Fruit fly (Drosophila melanogaster) whole organism, adult: ENCODE data around the gene Xport-B.

Source experiments
- CG11617 ChIP-seq: fragments of 200-800 bp; sonication (Bioruptor generic); optimal IDR thresholded peaks from 2 replicates; lab custom pipeline; 2017; ENCODE audit warnings: mild to moderate bottlenecking, missing biosample characterization, missing genetic modification reagents, missing genetic modification characterization
- CG12768 ChIP-seq: fragments of 200-800 bp; sonication (Bioruptor generic); optimal IDR thresholded peaks from 2 replicates; lab custom pipeline; 2017; ENCODE audit warnings: missing biosample characterization, missing genetic modification characterization, mild to moderate bottlenecking, moderate library complexity, missing genetic modification reagents
- CG14711 ChIP-seq: fragments of 200-800 bp; sonication (Bioruptor generic); optimal IDR thresholded peaks from 2 replicates; lab custom pipeline; 2018; ENCODE audit warnings: missing biosample characterization, mild to moderate bottlenecking, missing genetic modification characterization, moderate library complexity
- CG1620 ChIP-seq: fragments of 200-800 bp; sonication (Bioruptor generic); optimal IDR thresholded peaks from 2 replicates; lab custom pipeline; 2016; ENCODE audit warnings: missing biosample characterization, missing genetic modification characterization
- CG33017 ChIP-seq: fragments of 200-800 bp; sonication (Bioruptor generic); optimal IDR thresholded peaks from 2 replicates; lab custom pipeline; 2018; ENCODE audit warnings: missing biosample characterization, mild to moderate bottlenecking, missing genetic modification characterization, moderate library complexity
- CG5204 ChIP-seq: fragments of 200-800 bp; sonication (Bioruptor generic); optimal IDR thresholded peaks from 2 replicates; lab custom pipeline; 2016; ENCODE audit warnings: missing biosample characterization, missing genetic modification characterization
- CG7045 ChIP-seq: fragments of 200-800 bp; sonication (Bioruptor generic); optimal IDR thresholded peaks from 2 replicates; lab custom pipeline; 2017; ENCODE audit warnings: missing biosample characterization, mild to moderate bottlenecking, missing genetic modification characterization
- CG7101 ChIP-seq: fragments of 200-800 bp; sonication (Bioruptor generic); optimal IDR thresholded peaks from 2 replicates; lab custom pipeline; 2018; ENCODE audit warnings: missing biosample characterization, mild to moderate bottlenecking, missing genetic modification characterization, moderate library complexity
- Clk ChIP-seq: fragments of 200-800 bp; sonication (Bioruptor generic); optimal IDR thresholded peaks from 2 replicates; lab custom pipeline; 2017; ENCODE audit warnings: missing biosample characterization, missing genetic modification characterization
- Crg-1 ChIP-seq: fragments of 200-800 bp; sonication (Bioruptor generic); optimal IDR thresholded peaks from 2 replicates; lab custom pipeline; 2016; ENCODE audit warnings: missing biosample characterization, missing genetic modification characterization
- Hr96 ChIP-seq: fragments of 200-800 bp; sonication (Bioruptor generic); optimal IDR thresholded peaks from 2 replicates; lab custom pipeline; 2016; ENCODE audit warnings: missing biosample characterization, missing genetic modification characterization
- Mnt ChIP-seq: fragments of 200-800 bp; sonication (Bioruptor generic); optimal IDR thresholded peaks from 2 replicates; lab custom pipeline; 2016; ENCODE audit warnings: missing biosample characterization, mild to moderate bottlenecking, missing genetic modification characterization
- bab1 ChIP-seq: fragments of 200-800 bp; sonication (Bioruptor generic); optimal IDR thresholded peaks from 3 replicates; lab custom pipeline; 2019; ENCODE audit warnings: missing biosample characterization, mild to moderate bottlenecking, missing genetic modification characterization, moderate library complexity
- cic ChIP-seq: fragments of 200-800 bp; sonication (Bioruptor generic); optimal IDR thresholded peaks from 2 replicates; lab custom pipeline; 2017; ENCODE audit warnings: missing biosample characterization, mild to moderate bottlenecking, missing genetic modification characterization, moderate library complexity
- cnc ChIP-seq, 2 experiments: fragments of >200 bp; optimal IDR thresholded peaks; 2 replicates each; lab custom pipeline; 2017
- kay ChIP-seq: fragments of 200-800 bp; sonication (Bioruptor generic); peaks from one replicate; lab custom pipeline; 2016; ENCODE audit warnings: missing biosample characterization, missing genetic modification characterization, borderline replicate concordance
- ovo ChIP-seq: fragments of 200-800 bp; sonication (Bioruptor generic); optimal IDR thresholded peaks from 2 replicates; lab custom pipeline; 2016; ENCODE audit warnings: missing biosample characterization, missing genetic modification characterization
- pad ChIP-seq: fragments of 200-800 bp; sonication (Bioruptor generic); optimal IDR thresholded peaks from 3 replicates; lab custom pipeline; 2017; ENCODE audit warnings: missing biosample characterization, missing genetic modification characterization, mild to moderate bottlenecking, moderate library complexity, missing genetic modification reagents
- tj ChIP-seq: fragments of 200-800 bp; sonication (Bioruptor generic); optimal IDR thresholded peaks from 3 replicates; lab custom pipeline; 2017; ENCODE audit warnings: missing biosample characterization, mild to moderate bottlenecking, missing genetic modification characterization, moderate library complexity
- toe ChIP-seq: fragments of 200-800 bp; sonication (Bioruptor generic); optimal IDR thresholded peaks from 2 replicates; lab custom pipeline; 2016; ENCODE audit warnings: missing biosample characterization, missing genetic modification characterization

The Xport-B gene

dm6 chr3R:19880431-19880939 is 34.7 kb downstream of the Xport-B start:
- TF ChIP-seq ovo (GFP tag; lab: Kevin White, UChicago): no peak
- peak; percentile 61 for TF ChIP-seq Mnt (GFP tag; lab: Kevin White, UChicago)
- TF ChIP-seq pad (GFP tag; lab: Kevin White, UChicago): peak; percentile 52
- peak; percentile 59 for TF ChIP-seq CG33017
- TF ChIP-seq kay: no peak
- no peak for TF ChIP-seq CG5204 (GFP tag; lab: Kevin White, UChicago)
- peak; percentile 26 for TF ChIP-seq Crg-1 (GFP tag; lab: Kevin White, UChicago)
- TF ChIP-seq Clk (GFP tag; lab: Kevin White, UChicago): no peak
- TF ChIP-seq CG11617 (GFP tag; lab: Kevin White, UChicago): peak; percentile 62
- peak; percentile 11 for TF ChIP-seq tj
- TF ChIP-seq CG7101 (tag; lab: Kevin White, UChicago): peak; percentile 66
- TF ChIP-seq cic (GFP tag; lab: Kevin White, UChicago): no peak
- no peak for TF ChIP-seq cnc (optimal IDR thresholded peaks at IDR 0.05; lab: Kevin White, UChicago)
- TF ChIP-seq CG1620 (GFP tag; lab: Kevin White, UChicago): peak; percentile 18
- TF ChIP-seq CG7045 (GFP tag; lab: Kevin White, UChicago): no peak
- peak; percentile 74 for TF ChIP-seq bab1 (GFP tag; lab: Kevin White, UChicago)
- no peak for TF ChIP-seq toe
- peak; percentile 37 for TF ChIP-seq Hr96 (GFP tag; lab: Kevin White, UChicago)
- TF ChIP-seq CG12768 (GFP tag; lab: Kevin White, UChicago): peak; percentile 52
- TF ChIP-seq CG14711 (tag; lab: Kevin White, UChicago): peak; percentile 35

- TF ChIP-seq bab1 (GFP tag; lab: Kevin White, UChicago): peak; percentile 39
- TF ChIP-seq CG1620 (GFP tag; lab: Kevin White, UChicago): no peak
- no peak for TF ChIP-seq Crg-1 (GFP tag; lab: Kevin White, UChicago)
These were observed 35.7 kb downstream of the Xport-B start, which contains the start of gene Ask1 for dm6 chr3R:19879470-19880052. TSS of gene Ask1 (plus strand) at chr3R:19879719.

DNA sequence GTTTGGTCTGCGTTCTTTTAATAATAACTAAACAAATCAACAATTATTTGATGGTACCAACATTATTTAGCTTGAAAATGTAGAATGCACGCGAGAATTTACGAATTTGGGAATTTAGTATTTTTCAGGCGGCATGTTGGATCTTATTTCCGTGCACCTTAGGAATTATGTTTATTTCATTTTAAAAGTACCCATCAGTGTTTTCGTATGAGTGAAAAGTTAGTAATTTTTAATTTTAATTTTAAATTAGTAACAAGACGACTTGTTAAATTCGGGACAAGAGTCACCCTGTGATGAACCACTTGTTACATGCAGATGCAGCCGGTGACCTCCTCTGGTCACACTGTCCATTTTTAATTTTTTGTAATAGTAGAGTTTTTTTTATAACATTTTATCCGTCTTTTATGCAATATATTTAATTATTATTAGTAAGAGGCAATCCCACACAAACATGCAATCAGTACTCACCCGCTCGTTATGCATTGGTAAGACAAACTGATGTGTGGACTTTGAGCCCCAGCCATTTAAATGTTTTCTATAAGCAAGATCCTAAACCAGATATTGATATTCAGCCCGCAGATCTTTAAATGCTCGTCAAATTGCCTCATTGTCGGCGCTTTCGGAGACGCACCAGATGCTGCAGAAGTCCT is 37.7 kb downstream of the Xport-B start, which contains the start of the genes CG17186 and Arc42:
CG17186 (minus strand) TSS at position 88 of the 650 bp plus-strand sequence.
Arc42 (plus strand) TSS at position 311 of the 650 bp plus-strand sequence.
- TF ChIP-seq CG7045 (GFP tag; lab: Kevin White, UChicago) (no peak), CG1620 (GFP tag; lab: Kevin White, UChicago) (peak; percentile 29), kay (no peak), tj (no peak), bab1 (GFP tag; lab: Kevin White, UChicago) (peak; percentile 62), toe (no peak), Hr96 (GFP tag; lab: Kevin White, UChicago) (no peak), ovo (GFP tag; lab: Kevin White, UChicago) (no peak), CG33017 (no peak), CG7101 (tag; lab: Kevin White, UChicago) (no peak), pad (GFP tag; lab: Kevin White, UChicago) (peak; percentile 6), Mnt (GFP tag; lab: Kevin White, UChicago) (peak; percentile 63), CG12768 (GFP tag; lab: Kevin White, UChicago) (peak; percentile 66), CG5204 (GFP tag; lab: Kevin White, UChicago) (no peak), cic (GFP tag; lab: Kevin White, UChicago) (no peak), cnc (optimal IDR thresholded peaks at IDR 0.05; lab: Kevin White, UChicago) (no peak), CG11617 (GFP tag; lab: Kevin White, UChicago) (peak; percentile 28), Clk (GFP tag; lab: Kevin White, UChicago) (no peak), Crg-1 (GFP tag; lab: Kevin White, UChicago) (peak; percentile 20), CG14711 (tag; lab: Kevin White, UChicago) (peak; percentile 33)

DNA sequence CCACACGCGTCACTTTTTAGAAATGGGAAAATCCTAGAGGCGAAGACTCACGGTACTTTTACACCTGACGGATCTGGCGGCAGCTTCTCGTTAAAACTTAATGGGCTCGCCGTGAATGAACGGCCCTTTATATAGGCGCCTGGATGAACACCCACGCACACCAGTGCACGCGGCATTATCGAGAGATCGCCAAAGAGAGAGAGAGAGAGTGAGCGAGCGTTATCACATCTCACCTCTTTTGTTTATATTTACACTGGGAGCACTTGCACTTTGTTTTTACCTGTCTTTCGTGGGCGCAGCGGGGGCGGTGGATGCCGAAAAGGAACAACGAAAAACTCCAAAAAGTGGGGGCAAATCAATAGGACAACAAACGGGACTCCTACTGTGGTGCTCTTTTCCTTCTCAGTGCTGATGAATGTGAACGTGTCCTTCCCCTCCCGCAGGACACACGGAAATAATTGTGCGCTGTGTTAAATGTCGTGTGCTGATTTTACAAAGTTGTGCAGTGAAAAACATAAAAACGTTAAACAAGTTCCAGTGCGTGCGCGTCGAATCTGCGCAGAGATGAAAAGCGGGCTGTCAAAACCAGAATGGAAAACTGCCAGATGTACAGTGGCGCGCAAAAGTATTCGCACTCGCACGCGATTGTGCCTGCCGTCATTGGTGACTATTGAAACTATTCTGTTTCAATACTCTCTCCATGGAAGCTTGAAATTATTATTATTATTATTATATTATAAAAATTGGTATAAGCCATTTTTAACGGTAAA is 39.9 kb downstream of the Xport-B start, which contains the start of gene Mrp5:
Mrp5 (minus strand) TSS at position 561 of the 770 bp plus-strand sequence.
- TF ChIP-seq Crg-1 (GFP tag; lab: Kevin White, UChicago) (no peak), Clk (GFP tag; lab: Kevin White, UChicago) (no peak), CG12768 (GFP tag; lab: Kevin White, UChicago) (peak; percentile 56), kay (no peak), cic (GFP tag; lab: Kevin White, UChicago) (peak; percentile 61), CG14711 (tag; lab: Kevin White, UChicago) (no peak), Mnt (GFP tag; lab: Kevin White, UChicago) (no peak), CG7101 (tag; lab: Kevin White, UChicago) (no peak), Hr96 (GFP tag; lab: Kevin White, UChicago) (peak; percentile 30), pad (GFP tag; lab: Kevin White, UChicago) (peak; percentile 42)
